Fruit fly (Drosophila melanogaster): Measurements from ENCODE around the gene ush.
A peak's percentile ranks its signal among the peaks of the same experiment; 100 is the strongest.

ush gene

dm6 chr2L:512028-512427, 36.0 kb downstream of the ush start (continued):
- peak; percentile 76 for TF ChIP-seq dysf (GFP tag; IDR thresholded peaks at IDR 0.05)
- TF ChIP-seq CG6813 (GFP tag; optimal IDR thresholded peaks at IDR 0.05), result no peak
- TF ChIP-seq CG1792 (GFP tag; optimal IDR thresholded peaks at IDR 0.05), result no peak
- no peak for TF ChIP-seq Usf (GFP tag; optimal IDR thresholded peaks at IDR 0.05)
- TF ChIP-seq CG32532 (GFP tag; IDR thresholded peaks at IDR 0.05), result peak; percentile 11; the same call in 1 of the 2 replicates
- no peak for TF ChIP-seq sc (optimal IDR thresholded peaks at IDR 0.05)
- TF ChIP-seq sc (GFP tag; optimal IDR thresholded peaks at IDR 0.05), result peak; percentile 54
- TF ChIP-seq esg (GFP tag; conservative IDR thresholded peaks at IDR 0.05), result peak; percentile 58
- no peak for TF ChIP-seq ase (GFP tag; IDR thresholded peaks at IDR 0.05)
- TF ChIP-seq exex (tag; optimal IDR thresholded peaks at IDR 0.05), result no peak
- TF ChIP-seq Xrp1 (GFP tag; IDR thresholded peaks at IDR 0.05), result peak; percentile 68
- TF ChIP-seq CG4820 (GFP tag; optimal IDR thresholded peaks at IDR 0.05), result peak; percentile 48
- TF ChIP-seq CG9876 (GFP tag; optimal IDR thresholded peaks at IDR 0.05), result no peak
- no peak for TF ChIP-seq dati (GFP tag; IDR thresholded peaks at IDR 0.05)
- TF ChIP-seq mld (GFP tag; IDR thresholded peaks at IDR 0.05; ENCODE audit: partially characterized antibody), result no peak
- no peak for TF ChIP-seq Sox100B (GFP tag; optimal IDR thresholded peaks at IDR 0.05)
- peak; percentile 4 for TF ChIP-seq fd96Cb (tag; optimal IDR thresholded peaks at IDR 0.05)
- peak; percentile 16 for TF ChIP-seq CG4617 (GFP tag; optimal IDR thresholded peaks at IDR 0.05; ENCODE audit: borderline replicate concordance)
- TF ChIP-seq Sox102F (GFP tag; optimal IDR thresholded peaks at IDR 0.05), result peak; percentile 85
- TF ChIP-seq CG4282 (GFP tag; optimal IDR thresholded peaks at IDR 0.05), result no peak
- peak; percentile 24 for TF ChIP-seq ac (GFP tag; optimal IDR thresholded peaks at IDR 0.05)
- TF ChIP-seq tna (GFP tag; IDR thresholded peaks at IDR 0.05; ENCODE audit: partially characterized antibody), result no peak
- no peak for TF ChIP-seq CG3065 (GFP tag; optimal IDR thresholded peaks at IDR 0.05)
- no peak for TF ChIP-seq CG16779 (GFP tag; IDR thresholded peaks at IDR 0.05)
- TF ChIP-seq Nf-YA (GFP tag; IDR thresholded peaks at IDR 0.05), result 0 out of 2 replicates have a peak, but pooled peaks have one; percentile 32
- TF ChIP-seq CG11085 (GFP tag; IDR thresholded peaks at IDR 0.05), result no peak
- peak; percentile 32 for TF ChIP-seq tap (tag; optimal IDR thresholded peaks at IDR 0.05)
- TF ChIP-seq gcm (GFP tag; optimal IDR thresholded peaks at IDR 0.05), result peak; percentile 53
- no peak for TF ChIP-seq CG2199 (GFP tag; IDR thresholded peaks at IDR 0.05)
- no peak for TF ChIP-seq tll (GFP tag; optimal IDR thresholded peaks at IDR 0.05)
- peak; percentile 50 for TF ChIP-seq CG1602 (GFP tag; optimal IDR thresholded peaks at IDR 0.05)
- peak; percentile 50 for TF ChIP-seq CG9932 (GFP tag; IDR thresholded peaks at IDR 0.05)
- TF ChIP-seq CG6791 (GFP tag; IDR thresholded peaks at IDR 0.05; ENCODE audit: partially characterized antibody), result no peak
- peak; percentile 37 for TF ChIP-seq CG10979 (tag; optimal IDR thresholded peaks at IDR 0.05)
- no peak for TF ChIP-seq zen2 (GFP tag; IDR thresholded peaks at IDR 0.05; ENCODE audit: partially characterized antibody)
- no peak for TF ChIP-seq bowl (GFP tag; IDR thresholded peaks at IDR 0.05)
- peak; percentile 7 for TF ChIP-seq CG15514 (GFP tag; optimal IDR thresholded peaks at IDR 0.05)
- no peak for TF ChIP-seq rib (GFP tag; IDR thresholded peaks at IDR 0.05)
- peak; percentile 41; the same call in 1 of the 2 replicates for TF ChIP-seq dimm (GFP tag; IDR thresholded peaks at IDR 0.05)
- TF ChIP-seq Max (GFP tag; optimal IDR thresholded peaks at IDR 0.05), result peak; percentile 52
- TF ChIP-seq sim (GFP tag; IDR thresholded peaks at IDR 0.05), result peak; percentile 53; the same call in 1 of the 2 replicates
- peak; percentile 52 for TF ChIP-seq CG13775 (GFP tag; optimal IDR thresholded peaks at IDR 0.05)
- TF ChIP-seq NK7.1 (GFP tag; optimal IDR thresholded peaks at IDR 0.05), result no peak
- no peak for TF ChIP-seq Sry-β (GFP tag; optimal IDR thresholded peaks at IDR 0.05)
- TF ChIP-seq inv (GFP tag; IDR thresholded peaks at IDR 0.05; ENCODE audit: partially characterized antibody), result no peak
- TF ChIP-seq CG15479 (GFP tag; optimal IDR thresholded peaks at IDR 0.05), result no peak
- no peak for TF ChIP-seq hkb (optimal IDR thresholded peaks at IDR 0.05)
- TF ChIP-seq hkb (GFP tag; IDR thresholded peaks at IDR 0.05), result peak; percentile 81
- peak; percentile 52; the same call in 1 of the 2 replicates for TF ChIP-seq CG17612 (GFP tag; IDR thresholded peaks at IDR 0.05)
- TF ChIP-seq CG17829 (tag; optimal IDR thresholded peaks at IDR 0.05), result peak; percentile 13
- peak; percentile 62 for TF ChIP-seq CG10209 (GFP tag; optimal IDR thresholded peaks at IDR 0.05)

Measured in whole organism, embryonic.